Fruit fly (Drosophila melanogaster) whole organism, embryonic: ENCODE measurements around the gene IntS6.
A peak's percentile ranks its signal among the peaks of the same experiment; 100 is the strongest.

ENCODE experiments used
- CG10366 ChIP-seq: fragments of 200-800 bp; sonication (Bioruptor generic); IDR thresholded peaks from 2 replicates; pipeline ENCODE4 v1.3.6; 2022; ENCODE audit warnings: missing biosample characterization, missing genetic modification characterization
- CG11247 ChIP-seq: fragments of 200-800 bp; sonication (Bioruptor generic); IDR thresholded peaks from 2 replicates; pipeline ENCODE4 v1.3.6; 2022; ENCODE audit warnings: missing biosample characterization, missing genetic modification characterization
- CG6254 ChIP-seq: fragments of 200-800 bp; sonication (Bioruptor generic); optimal IDR thresholded peaks from 3 replicates; lab custom pipeline; 2017; ENCODE audit warnings: mild to moderate bottlenecking, missing biosample characterization, missing genetic modification reagents, missing genetic modification characterization
- Doc2 ChIP-seq: fragments of 200-800 bp; sonication (Bioruptor generic); IDR thresholded peaks from 2 replicates; pipeline ENCODE4 v1.3.6; 2022; ENCODE audit warnings: missing biosample characterization, missing genetic modification characterization
- Rfx ChIP-seq: fragments of 200-800 bp; sonication (Bioruptor generic); IDR thresholded peaks from 2 replicates; pipeline ENCODE4 v1.3.6; 2022; ENCODE audit warnings: missing biosample characterization, missing genetic modification characterization
- ara ChIP-seq: fragments of 200-800 bp; sonication (Bioruptor generic); IDR thresholded peaks from 2 replicates; pipeline ENCODE4 v1.3.6; 2022; ENCODE audit warnings: missing biosample characterization, missing genetic modification characterization
- bab2 ChIP-seq: fragments of 200-800 bp; sonication (Bioruptor generic); optimal IDR thresholded peaks from 2 replicates; lab custom pipeline; 2016; ENCODE audit warnings: missing biosample characterization, missing genetic modification characterization
- bigmax ChIP-seq: fragments of 200-800 bp; sonication (Bioruptor generic); optimal IDR thresholded peaks from 2 replicates; lab custom pipeline; 2018; ENCODE audit warnings: missing biosample characterization, mild to moderate bottlenecking, missing genetic modification characterization
- corto ChIP-seq: fragments of 200-800 bp; sonication (Bioruptor generic); optimal IDR thresholded peaks from 2 replicates; lab custom pipeline; 2016; ENCODE audit warnings: missing biosample characterization, mild to moderate bottlenecking, missing genetic modification characterization, moderate library complexity
- gcm ChIP-seq: fragments of 200-800 bp; sonication (Bioruptor generic); optimal IDR thresholded peaks from 2 replicates; lab custom pipeline; 2019; ENCODE audit warnings: missing biosample characterization, mild to moderate bottlenecking, missing genetic modification characterization, moderate library complexity
- lab ChIP-seq: fragments of 200-800 bp; sonication (Bioruptor generic); optimal IDR thresholded peaks from 3 replicates; lab custom pipeline; 2017; ENCODE audit warnings: missing biosample characterization, missing genetic modification characterization, mild to moderate bottlenecking, moderate library complexity, missing genetic modification reagents
- pnt ChIP-seq: fragments of 200-800 bp; sonication (Bioruptor generic); optimal IDR thresholded peaks from 3 replicates; lab custom pipeline; 2016; ENCODE audit warnings: missing biosample characterization, missing genetic modification characterization

DNA sequence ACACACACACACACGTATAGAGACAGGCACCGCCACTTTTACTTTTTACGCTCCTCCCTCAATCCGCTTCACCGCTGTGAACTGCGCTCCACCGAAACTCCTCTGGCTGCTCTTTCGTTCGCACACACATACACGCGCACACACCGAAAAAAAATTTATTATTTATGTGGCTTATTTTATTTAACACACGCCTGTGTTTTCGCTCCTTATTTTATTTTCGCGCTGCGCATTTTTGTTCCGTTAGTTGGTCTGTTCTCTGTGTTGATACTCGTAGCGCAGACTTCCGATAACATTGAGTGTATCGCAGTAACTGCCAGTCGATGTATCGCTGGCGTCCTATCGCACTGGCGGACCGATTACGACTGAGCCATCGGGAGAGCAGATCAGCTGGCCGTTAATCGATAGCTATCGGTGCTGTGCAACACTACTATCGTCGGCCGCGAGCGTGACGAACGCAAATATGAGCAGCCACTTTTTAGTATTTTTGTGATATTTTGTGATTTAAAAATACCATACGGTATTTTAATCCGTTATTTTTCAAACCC is 9.3 kb downstream of the IntS6 start, which contains the start of gene Snx27:
- TF ChIP-seq bigmax (GFP tag; lab: Kevin White, UChicago) (no peak), ara (GFP tag; lab: Robert Waterston, UW) (no peak), bab2 (GFP tag; lab: Kevin White, UChicago) (peak; percentile 12), lab (GFP tag; lab: Kevin White, UChicago) (peak; percentile 50), Doc2 (GFP tag; lab: Robert Waterston, UW) (no peak), CG6254 (GFP tag; lab: Kevin White, UChicago) (no peak), corto (peak; percentile 26), Rfx (GFP tag; lab: Robert Waterston, UW) (peak; percentile 79), gcm (peak; percentile 31), CG11247 (GFP tag; lab: Robert Waterston, UW) (peak; percentile 59; the same call in 1 of the 2 replicates), CG10366 (peak; percentile 22; the same call in 1 of the 2 replicates), pnt (no peak)
